Worm (Caenorhabditis elegans): ENCODE measurements around the gene grl-29.

grl-29 gene

DNA sequence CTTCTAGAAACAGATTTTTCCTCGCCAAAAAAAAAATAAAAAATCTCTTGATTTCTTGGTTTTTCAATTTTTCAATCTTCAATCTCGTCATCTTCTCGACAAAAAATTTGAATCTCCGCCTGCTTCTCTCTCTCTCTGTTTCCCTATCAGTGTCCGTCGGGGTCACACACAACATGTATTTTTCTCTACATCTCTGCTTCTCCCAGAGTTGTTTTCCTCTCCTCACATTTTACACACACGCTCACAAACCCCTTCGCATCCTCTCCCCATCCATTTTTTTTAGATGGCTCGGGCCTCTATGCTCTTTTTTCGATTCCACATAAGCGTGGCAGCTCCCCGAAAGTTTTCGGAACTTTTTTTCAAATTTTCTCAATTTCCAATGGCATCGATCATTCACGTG is 24.8 kb upstream of the grl-29 start (continued):
- TF ChIP-seq fkh-10 (GFP tag; optimal IDR thresholded peaks at IDR 0.05) (peak; percentile 12), xbp-1 (tag; optimal IDR thresholded peaks at IDR 0.05) (peak; percentile 8), fos-1 (tag; optimal IDR thresholded peaks at IDR 0.05) (peak; percentile 42), Y116A8C.19 (tag; optimal IDR thresholded peaks at IDR 0.05; ENCODE audit: borderline replicate concordance) (no peak), nhr-90 (tag; optimal IDR thresholded peaks at IDR 0.05; ENCODE audit: poor library complexity) (no peak), ceh-8 (GFP tag; optimal IDR thresholded peaks at IDR 0.05) (no peak), ztf-11 (tag; optimal IDR thresholded peaks at IDR 0.05) (no peak), fkh-8 (tag; optimal IDR thresholded peaks at IDR 0.05) (peak; percentile 15), ets-5 (GFP tag; IDR thresholded peaks at IDR 0.05) (no peak), hpl-2 (GFP tag; optimal IDR thresholded peaks at IDR 0.05) (no peak), ceh-63 (GFP tag; optimal IDR thresholded peaks at IDR 0.05) (no peak), nhr-12 (tag; optimal IDR thresholded peaks at IDR 0.05) (no peak), lin-13 (GFP tag; optimal IDR thresholded peaks at IDR 0.05) (no peak), unc-86 (tag; optimal IDR thresholded peaks at IDR 0.05) (no peak), aha-1 (tag; optimal IDR thresholded peaks at IDR 0.05) (no peak), ceh-82 (tag; optimal IDR thresholded peaks at IDR 0.05) (peak in 2 of 3 experiments; percentile 29 to 76), aly-2 (tag; optimal IDR thresholded peaks at IDR 0.05) (no peak), tlp-1 (tag; optimal IDR thresholded peaks at IDR 0.05) (no peak), nhr-11 (tag; optimal IDR thresholded peaks at IDR 0.05) (no peak), sptf-1 (tag; optimal IDR thresholded peaks at IDR 0.05) (no peak), unc-30 (tag; optimal IDR thresholded peaks at IDR 0.05) (no peak), pax-3 (tag; optimal IDR thresholded peaks at IDR 0.05) (no peak), nhr-71 (tag; optimal IDR thresholded peaks at IDR 0.05) (peak; percentile 73), lin-15B (tag; optimal IDR thresholded peaks at IDR 0.05) (peak; percentile 86), nhr-28 (tag; optimal IDR thresholded peaks at IDR 0.05) (no peak), nhr-19 (GFP tag; conservative IDR thresholded peaks at IDR 0.05) (peak; percentile 29; the same call in 1 of the 2 replicates), alr-1 (tag; optimal IDR thresholded peaks at IDR 0.05; ENCODE audit: borderline replicate concordance) (no peak), ceh-90 (tag; optimal IDR thresholded peaks at IDR 0.05) (no peak), egl-13 (tag; optimal IDR thresholded peaks at IDR 0.05) (no peak), sup-37 (GFP tag; optimal IDR thresholded peaks at IDR 0.05) (no peak), vab-15 (tag; optimal IDR thresholded peaks at IDR 0.05) (no peak), sox-4 (tag; optimal IDR thresholded peaks at IDR 0.05) (no peak), snu-23 (GFP tag; optimal IDR thresholded peaks at IDR 0.05) (peak; percentile 68), dsc-1 (tag; optimal IDR thresholded peaks at IDR 0.05) (no peak), lin-35 (GFP tag; optimal IDR thresholded peaks at IDR 0.05) (peak; percentile 73 to 86), jun-1 (tag; optimal IDR thresholded peaks at IDR 0.05) (no peak), ces-1 (GFP tag; optimal IDR thresholded peaks at IDR 0.05) (no peak), mdl-1 (tag; optimal IDR thresholded peaks at IDR 0.05) (no peak), dpl-1 (GFP tag; optimal IDR thresholded peaks at IDR 0.05) (peak; percentile 62 to 81 (median 65)), skn-1 (tag; optimal IDR thresholded peaks at IDR 0.05) (peak; percentile 27), snpc-4 (tag; optimal IDR thresholded peaks at IDR 0.05) (no peak), C34B4.2 (tag; optimal IDR thresholded peaks at IDR 0.05) (no peak), irx-1 (tag; optimal IDR thresholded peaks at IDR 0.05) (no peak), ama-1 (optimal IDR thresholded peaks at IDR 0.05) (no peak), elt-2 (tag; optimal IDR thresholded peaks at IDR 0.05) (no peak), ceh-88 (GFP tag; IDR thresholded peaks at IDR 0.05) (no peak), pag-3 (tag; optimal IDR thresholded peaks at IDR 0.05; ENCODE audit: borderline replicate concordance, insufficient read depth) (no peak), unc-98 (GFP tag; IDR thresholded peaks at IDR 0.05) (no peak), efl-3 (GFP tag; optimal IDR thresholded peaks at IDR 0.05) (no peak), zip-4 (GFP tag; optimal IDR thresholded peaks at IDR 0.05) (no peak), hlh-17 (GFP tag; optimal IDR thresholded peaks at IDR 0.05; ENCODE audit: borderline replicate concordance) (no peak), C04F5.9 (tag; optimal IDR thresholded peaks at IDR 0.05) (no peak), elt-3 (tag; optimal IDR thresholded peaks at IDR 0.05) (peak in 2 of 6 experiments; percentile 1 to 14)
